Fruit fly (Drosophila melanogaster): ENCODE measurements around the gene Arl6IP1.

DNA sequence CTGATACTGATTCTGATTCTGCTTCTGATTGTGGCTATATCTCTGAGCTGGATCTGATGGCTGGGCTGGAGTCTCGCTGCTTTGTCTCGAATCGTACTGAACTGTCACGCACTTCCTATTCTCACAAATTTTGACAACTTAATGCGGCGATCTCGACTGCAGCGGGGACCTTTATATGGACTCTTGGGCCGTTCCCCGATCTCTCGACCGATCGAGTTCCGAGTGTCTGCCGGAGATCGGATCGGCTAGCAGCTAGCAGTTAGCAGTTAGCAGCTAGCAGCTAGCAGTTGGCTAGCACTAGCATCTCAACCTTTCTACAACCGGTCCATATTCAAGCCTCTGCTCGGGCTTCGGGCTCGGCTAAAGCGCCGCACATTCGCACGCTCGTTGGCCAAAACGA lies 38.7 kb upstream of the Arl6IP1 start, which contains the start of gene CG10345:
- TF ChIP-seq CG8478 (optimal IDR thresholded peaks at IDR 0.05) = no peak
- no peak for TF ChIP-seq CTCF (optimal IDR thresholded peaks at IDR 0.05)
